Worm (Caenorhabditis elegans) whole organism, L1 larva: Measurements from ENCODE around the gene srw-22.
"Not testable (repeated sequence)": the region's sequence is repeated elsewhere in the genome, so short reads cannot be mapped to it uniquely, and the experiment has no call there.

Experiments
- C16A3.4 ChIP-seq: fragments of 150-350 bp; optimal IDR thresholded peaks from 2 replicates; lab custom pipeline; 2014; ENCODE audit warnings: missing biosample characterization, missing genetic modification characterization
- aha-1 ChIP-seq: fragments of 150-350 bp; optimal IDR thresholded peaks from 2 replicates; lab custom pipeline; 2014; ENCODE audit warnings: missing biosample characterization, missing genetic modification characterization
- aly-2 ChIP-seq: fragments of 150-350 bp; optimal IDR thresholded peaks from 2 replicates; lab custom pipeline; 2014; ENCODE audit warnings: missing biosample characterization, missing genetic modification characterization
- ceh-8 ChIP-seq: fragments of 200-800 bp; sonication (Bioruptor generic); optimal IDR thresholded peaks from 2 replicates; lab custom pipeline; 2018; ENCODE audit warnings: mild to moderate bottlenecking, missing genetic modification characterization, moderate library complexity, missing compliant biosample characterization
- ceh-82 ChIP-seq, 3 experiments: fragments of 150-350 bp in 1 of 3; sonication (generic microtip) in 2 of 3; optimal IDR thresholded peaks; 2 replicates each; lab custom pipeline; 2014 to 2017; ENCODE audit warnings: missing biosample characterization in 3 of 3, missing genetic modification characterization in 3 of 3
- ces-1 ChIP-seq: fragments of 150-350 bp; optimal IDR thresholded peaks from 2 replicates; lab custom pipeline; 2014; ENCODE audit warnings: missing biosample characterization, missing genetic modification reagents, missing genetic modification characterization
- efl-1 ChIP-seq, 4 experiments: fragments of 150-350 bp; optimal IDR thresholded peaks in 3 of 4; peaks in 1 of 4; 1 replicate in 1 of 4; 2 replicates in 3 of 4; lab custom pipeline; 2014; ENCODE audit warnings: missing biosample characterization in 2 of 4, missing genetic modification characterization in 2 of 4, missing genetic modification reagents in 2 of 4
- efl-3 ChIP-seq: fragments of 200-800 bp; sonication (Bioruptor generic); optimal IDR thresholded peaks from 2 replicates; lab custom pipeline; 2018; ENCODE audit warnings: mild to moderate bottlenecking, missing genetic modification characterization, missing compliant biosample characterization
- elt-3 ChIP-seq, 6 experiments: fragments of 150-350 bp in 1 of 6; sonication (generic microtip); optimal IDR thresholded peaks; 2 replicates each; lab custom pipeline; 2017 to 2018; ENCODE audit warnings: missing biosample characterization in 6 of 6, missing genetic modification characterization in 6 of 6, inconsistent platforms in 1 of 6
- ets-5 ChIP-seq: fragments of 200-800 bp; sonication (Bioruptor generic); IDR thresholded peaks from 2 replicates; pipeline ENCODE4 v1.3.6; 2022; ENCODE audit warnings: missing genetic modification characterization, missing compliant biosample characterization
- fkh-4 ChIP-seq: sonication (generic microtip); optimal IDR thresholded peaks from 2 replicates; lab custom pipeline; 2016; ENCODE audit warnings: missing compliant biosample characterization, missing genetic modification characterization, borderline replicate concordance
- hlh-4 ChIP-seq: sonication (generic microtip); optimal IDR thresholded peaks from 2 replicates; lab custom pipeline; 2016; ENCODE audit warnings: mild to moderate bottlenecking, missing genetic modification characterization, missing compliant biosample characterization
- hpl-2 ChIP-seq: fragments of 150-350 bp; optimal IDR thresholded peaks from 2 replicates; lab custom pipeline; 2014; ENCODE audit warnings: missing biosample characterization, missing genetic modification reagents, missing genetic modification characterization
- lin-13 ChIP-seq: fragments of 150-350 bp; optimal IDR thresholded peaks from 2 replicates; lab custom pipeline; 2014; ENCODE audit warnings: missing biosample characterization, missing genetic modification reagents, missing genetic modification characterization
- lin-14 ChIP-seq: fragments of 200-800 bp; sonication (Bioruptor generic); optimal IDR thresholded peaks from 2 replicates; lab custom pipeline; 2018; ENCODE audit warnings: mild to moderate bottlenecking, missing genetic modification characterization, moderate library complexity, missing compliant biosample characterization
- lin-15B ChIP-seq: fragments of 150-350 bp; sonication (generic microtip); optimal IDR thresholded peaks from 3 replicates; lab custom pipeline; 2014; ENCODE audit warnings: missing biosample characterization, missing genetic modification characterization
- lin-35 ChIP-seq, 2 experiments: fragments of 150-350 bp; optimal IDR thresholded peaks; 2 replicates each; lab custom pipeline; 2014; ENCODE audit warnings: missing biosample characterization in 2 of 2, missing genetic modification characterization in 2 of 2, missing genetic modification reagents in 2 of 2
- lin-39 ChIP-seq: fragments of 150-350 bp; optimal IDR thresholded peaks from 2 replicates; lab custom pipeline; 2014; ENCODE audit warnings: missing biosample characterization, missing genetic modification reagents, missing genetic modification characterization
- lir-3 ChIP-seq: sonication (generic microtip); optimal IDR thresholded peaks from 2 replicates; lab custom pipeline; 2016; ENCODE audit warnings: mild to moderate bottlenecking, missing genetic modification characterization, moderate library complexity, missing compliant biosample characterization; ENCODE audit not compliant: poor library complexity
- lsy-2 ChIP-seq, 2 experiments: fragments of 150-350 bp; optimal IDR thresholded peaks; 2 replicates each; lab custom pipeline; 2014; ENCODE audit warnings: missing biosample characterization in 2 of 2, missing genetic modification characterization in 2 of 2
- mep-1 ChIP-seq: fragments of 150-350 bp; optimal IDR thresholded peaks from 2 replicates; lab custom pipeline; 2014; ENCODE audit warnings: missing biosample characterization, missing genetic modification characterization
- nhr-11 ChIP-seq: fragments of 150-350 bp; optimal IDR thresholded peaks from 2 replicates; lab custom pipeline; 2014; ENCODE audit warnings: missing biosample characterization, missing genetic modification characterization
- nhr-12 ChIP-seq: sonication (generic microtip); optimal IDR thresholded peaks from 2 replicates; lab custom pipeline; 2017; ENCODE audit warnings: missing biosample characterization, missing genetic modification characterization
- nhr-19 ChIP-seq: fragments of 200-800 bp; sonication (Bioruptor generic); conservative IDR thresholded peaks from 2 replicates; pipeline ENCODE4 v1.3.6; 2022; ENCODE audit warnings: missing genetic modification characterization, missing compliant biosample characterization
- nhr-20 ChIP-seq: sonication (generic microtip); optimal IDR thresholded peaks from 2 replicates; lab custom pipeline; 2016; ENCODE audit warnings: mild to moderate bottlenecking, missing genetic modification characterization, missing compliant biosample characterization
- nhr-47 ChIP-seq: sonication (generic microtip); optimal IDR thresholded peaks from 2 replicates; lab custom pipeline; 2016; ENCODE audit warnings: mild to moderate bottlenecking, missing genetic modification characterization, moderate library complexity, missing compliant biosample characterization
- nhr-71 ChIP-seq: sonication (generic microtip); optimal IDR thresholded peaks from 2 replicates; lab custom pipeline; 2016; ENCODE audit warnings: mild to moderate bottlenecking, missing genetic modification characterization, moderate library complexity, missing compliant biosample characterization
- nhr-77 ChIP-seq: fragments of 150-350 bp; optimal IDR thresholded peaks from 2 replicates; lab custom pipeline; 2014; ENCODE audit warnings: missing biosample characterization, missing genetic modification characterization
- nhr-90 ChIP-seq: sonication (generic microtip); optimal IDR thresholded peaks from 2 replicates; lab custom pipeline; 2016; ENCODE audit warnings: mild to moderate bottlenecking, missing genetic modification characterization, missing compliant biosample characterization; ENCODE audit not compliant: poor library complexity
- pqm-1 ChIP-seq: sonication (generic microtip); optimal IDR thresholded peaks from 3 replicates; lab custom pipeline; 2017; ENCODE audit warnings: missing biosample characterization, missing genetic modification characterization
- snu-23 ChIP-seq: sonication (generic microtip); optimal IDR thresholded peaks from 2 replicates; lab custom pipeline; 2016; ENCODE audit warnings: missing genetic modification characterization, missing compliant biosample characterization
- sox-4 ChIP-seq: sonication (generic microtip); optimal IDR thresholded peaks from 2 replicates; lab custom pipeline; 2016; ENCODE audit warnings: missing genetic modification characterization, missing compliant biosample characterization
- sptf-1 ChIP-seq: fragments of 150-350 bp; optimal IDR thresholded peaks from 2 replicates; lab custom pipeline; 2014; ENCODE audit warnings: missing biosample characterization, missing genetic modification characterization
- sup-37 ChIP-seq: fragments of 200-800 bp; sonication (Bioruptor generic); optimal IDR thresholded peaks from 2 replicates; lab custom pipeline; 2018; ENCODE audit warnings: mild to moderate bottlenecking, missing genetic modification characterization, missing compliant biosample characterization
- swsn-7 ChIP-seq: sonication (generic microtip); optimal IDR thresholded peaks from 2 replicates; lab custom pipeline; 2016; ENCODE audit warnings: missing genetic modification characterization, missing compliant biosample characterization
- tbx-2 ChIP-seq: sonication (generic microtip); optimal IDR thresholded peaks from 2 replicates; lab custom pipeline; 2016; ENCODE audit warnings: missing genetic modification characterization, missing compliant biosample characterization
- tlp-1 ChIP-seq: fragments of 150-350 bp; optimal IDR thresholded peaks from 2 replicates; lab custom pipeline; 2014; ENCODE audit warnings: missing biosample characterization, missing genetic modification characterization
- unc-130 ChIP-seq: fragments of 150-350 bp; optimal IDR thresholded peaks from 2 replicates; lab custom pipeline; 2017; ENCODE audit warnings: missing biosample characterization, missing genetic modification characterization, inconsistent platforms
- unc-62 ChIP-seq: fragments of 150-350 bp; optimal IDR thresholded peaks from 2 replicates; lab custom pipeline; 2014; ENCODE audit warnings: missing biosample characterization, missing genetic modification reagents, missing genetic modification characterization
- vab-15 ChIP-seq: sonication (generic microtip); optimal IDR thresholded peaks from 2 replicates; lab custom pipeline; 2017; ENCODE audit warnings: missing genotype, mild to moderate bottlenecking, missing genetic modification characterization, missing compliant biosample characterization
- xbp-1 ChIP-seq: sonication (generic microtip); optimal IDR thresholded peaks from 2 replicates; lab custom pipeline; 2016; ENCODE audit warnings: missing genetic modification characterization, missing compliant biosample characterization
- zag-1 ChIP-seq: fragments of 150-350 bp; optimal IDR thresholded peaks from 2 replicates; lab custom pipeline; 2014; ENCODE audit warnings: missing biosample characterization, missing genetic modification characterization

Gene srw-22

DNA sequence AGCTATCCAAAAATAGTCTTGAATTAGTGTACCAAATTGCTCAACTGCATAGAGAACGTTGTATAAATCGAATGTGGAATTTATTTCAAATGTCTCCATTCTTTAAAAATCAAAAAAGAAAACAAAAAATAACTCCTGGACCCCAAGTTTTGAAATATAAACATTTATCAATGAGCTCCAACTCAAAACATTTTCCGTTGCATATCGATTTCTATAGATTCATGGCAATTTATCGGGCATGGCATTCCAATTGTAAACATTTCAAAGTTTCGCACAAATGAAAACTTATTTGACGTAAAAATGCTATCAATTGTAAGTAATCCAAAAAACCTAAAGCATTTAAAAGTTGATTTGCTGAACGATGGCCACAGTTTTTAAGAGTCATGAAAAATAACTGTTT, 29.9 kb upstream of the srw-22 start, which contains the start of gene srw-12:
srw-12 (minus strand) TSS at position 101 of the 400 bp plus-strand sequence.
- TF ChIP-seq aha-1 (no peak), tbx-2 (tag; lab: Kevin White, UChicago) (no peak), ets-5 (GFP tag; lab: Robert Waterston, UW) (no peak), lir-3 (tag; lab: Kevin White, UChicago) (no peak), fkh-4 (tag; lab: Kevin White, UChicago) (no peak), vab-15 (tag; lab: Kevin White, UChicago) (no peak)

ce11 chrV:15240215-15240614, 28.2 kb upstream of the srw-22 start, which contains the start of gene srw-11:
TSS of gene srw-11 (minus strand) at chrV:15240315.
- TF ChIP-seq lsy-2 (tag; optimal IDR thresholded peaks at IDR 0.05; lab: Kevin White, UChicago), result no peak
- no peak for TF ChIP-seq elt-3 (tag; optimal IDR thresholded peaks at IDR 0.05; lab: Kevin White, UChicago)
- TF ChIP-seq nhr-71 (tag; lab: Kevin White, UChicago), result no peak
- no peak for TF ChIP-seq zag-1 (tag; lab: Kevin White, UChicago)
- TF ChIP-seq hpl-2 (GFP tag; lab: Kevin White, UChicago), result no peak
- TF ChIP-seq nhr-19, result no peak
- no peak for TF ChIP-seq aha-1
- TF ChIP-seq lin-14 (GFP tag; lab: Kevin White, UChicago), result no peak
- TF ChIP-seq lin-35 (GFP tag; optimal IDR thresholded peaks at IDR 0.05; lab: Kevin White, UChicago), result no peak
- TF ChIP-seq tlp-1 (tag; lab: Kevin White, UChicago), result no peak
- TF ChIP-seq, all 84 proteins: peak for 0

DNA sequence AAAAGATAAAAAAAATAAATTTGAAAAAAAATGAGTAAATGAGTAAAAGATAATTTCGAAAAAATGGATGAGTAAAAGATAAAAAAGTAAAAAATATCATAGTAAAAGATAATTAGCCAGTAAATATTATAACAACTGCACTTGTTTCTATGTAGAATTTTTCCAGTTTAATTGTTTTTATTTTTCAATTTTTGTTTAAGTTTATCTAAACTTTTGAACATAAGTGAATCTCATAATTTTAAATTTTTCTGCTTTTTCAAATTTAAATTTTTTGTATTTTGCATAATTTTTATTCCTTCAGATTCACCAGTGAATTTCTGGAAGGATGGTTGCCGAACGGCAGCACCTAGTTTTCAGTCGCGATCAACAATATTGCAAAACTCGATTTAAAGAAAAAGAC, 27.1 kb upstream of the srw-22 start, which contains the start of gene chil-12:
chil-12 (plus strand) TSS at position 301 of the 400 bp plus-strand sequence.
- TF ChIP-seq nhr-20 (tag; lab: Kevin White, UChicago), result no peak
- no peak for TF ChIP-seq lin-15B (tag; lab: Kevin White, UChicago)
- no peak for TF ChIP-seq lsy-2 (tag; optimal IDR thresholded peaks at IDR 0.05; lab: Kevin White, UChicago)
- no peak for TF ChIP-seq efl-1 (optimal IDR thresholded peaks at IDR 0.05; lab: Kevin White, UChicago)
- TF ChIP-seq efl-1 (GFP tag; optimal IDR thresholded peaks at IDR 0.05 in 1 of 2; lab: Kevin White, UChicago), result no peak
- no peak for TF ChIP-seq aly-2 (tag; lab: Kevin White, UChicago)
- TF ChIP-seq sup-37 (GFP tag; lab: Kevin White, UChicago), result no peak

DNA sequence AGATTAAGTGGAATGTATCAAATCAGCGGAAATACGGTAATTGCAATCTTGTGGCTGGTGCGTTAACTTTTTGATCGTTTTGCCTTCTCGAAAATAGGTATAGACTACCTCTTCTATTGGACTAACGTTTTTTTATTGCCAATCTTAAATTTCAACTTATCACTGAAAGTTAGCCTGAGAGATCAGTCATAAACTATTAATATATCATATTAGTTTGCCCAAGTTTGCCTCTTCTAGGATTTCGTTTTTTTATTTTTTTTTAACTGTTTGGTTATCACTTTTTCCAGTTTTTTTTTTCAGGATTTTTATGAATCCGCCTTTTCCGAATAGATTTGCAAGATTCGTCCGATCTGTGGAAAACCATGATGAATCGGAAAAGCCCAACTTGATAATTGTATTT, 23.9 kb upstream of the srw-22 start, which contains the start of gene kin-30:
kin-30 (plus strand) TSS at position 301 of the 400 bp plus-strand sequence.
- TF ChIP-seq swsn-7 (tag; lab: Kevin White, UChicago) (no peak), lin-13 (GFP tag; lab: Kevin White, UChicago) (no peak), ces-1 (GFP tag; lab: Kevin White, UChicago) (no peak), nhr-77 (tag; lab: Kevin White, UChicago) (no peak), sptf-1 (tag; lab: Kevin White, UChicago) (no peak)
- TF ChIP-seq, all 84 proteins: peak for 0

- TF ChIP-seq ceh-82 (tag; optimal IDR thresholded peaks at IDR 0.05; lab: Kevin White, UChicago); lin-15B (tag; lab: Kevin White, UChicago); nhr-12: not testable (repeated sequence)
Observed at ce11 chrV:15250304-15250703, 18.1 kb upstream of the srw-22 start, which contains the start of gene srd-28. TSS of gene srd-28 (plus strand) at chrV:15250604.

- TF ChIP-seq tbx-2 (tag; lab: Kevin White, UChicago) (no peak), snu-23 (GFP tag; lab: Kevin White, UChicago) (no peak), nhr-11 (no peak), ceh-8 (GFP tag; lab: Kevin White, UChicago) (no peak), efl-3 (GFP tag; lab: Kevin White, UChicago) (no peak), lin-39 (no peak), nhr-47 (tag; lab: Kevin White, UChicago) (no peak), unc-130 (tag; lab: Kevin White, UChicago) (no peak), pqm-1 (tag; lab: Kevin White, UChicago) (no peak), efl-1 (optimal IDR thresholded peaks at IDR 0.05; lab: Kevin White, UChicago) (no peak), efl-1 (GFP tag; optimal IDR thresholded peaks at IDR 0.05 in 1 of 2; lab: Kevin White, UChicago) (no peak), mep-1 (tag; lab: Kevin White, UChicago) (no peak), sox-4 (tag; lab: Kevin White, UChicago) (no peak), hlh-4 (tag; lab: Kevin White, UChicago) (no peak), nhr-90 (no peak), xbp-1 (tag; lab: Kevin White, UChicago) (no peak), hpl-2 (GFP tag; lab: Kevin White, UChicago) (no peak), sptf-1 (tag; lab: Kevin White, UChicago) (no peak), C16A3.4 (no peak), unc-62 (no peak)
Observed at ce11 chrV:15252082-15252481, 16.3 kb upstream of the srw-22 start, which contains the start of gene srbc-76. TSS of gene srbc-76 (plus strand) at chrV:15252382.
